Fruit fly (Drosophila melanogaster): ENCODE results near the gene CG6729.

CG6729 gene

DNA sequence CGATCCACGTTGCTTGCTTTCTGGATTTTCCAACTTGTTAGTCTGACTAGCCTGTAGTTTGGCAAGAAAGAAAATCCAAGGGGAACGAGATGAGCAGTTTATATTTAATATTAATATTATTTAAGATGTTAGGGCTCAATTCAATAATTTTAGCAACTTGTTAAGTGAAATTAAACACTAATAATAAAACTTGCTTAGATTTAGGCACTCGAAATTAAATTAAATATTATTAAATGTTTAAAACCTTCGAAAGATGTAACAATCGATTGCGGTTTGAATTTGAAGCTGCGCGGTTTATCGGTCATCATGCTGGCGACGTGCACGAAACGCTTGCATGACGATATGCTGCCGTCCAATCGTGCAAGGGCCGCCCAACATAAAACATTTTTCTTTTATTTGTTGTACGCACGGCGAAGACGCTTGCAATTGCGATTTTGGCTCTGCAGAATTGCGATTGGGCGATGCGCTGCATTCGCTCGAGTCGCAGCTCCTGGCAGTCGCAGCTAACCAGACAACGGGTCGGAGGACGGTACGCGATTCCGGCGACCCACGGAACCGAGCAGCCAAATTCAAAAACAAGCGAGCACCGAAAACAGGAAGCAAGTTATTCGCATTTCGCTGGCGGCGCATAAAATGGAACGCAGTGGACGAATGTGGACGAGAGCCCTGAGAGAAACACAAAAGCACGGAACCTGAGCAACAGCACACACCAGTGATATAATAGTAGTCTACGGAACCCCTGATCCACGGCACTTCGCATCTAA is 6.6 kb downstream of the CG6729 start, which contains the start of the genes Vha16-5 and CG12299 (continued):
- TF ChIP-seq pita (GFP tag; optimal IDR thresholded peaks at IDR 0.05) = no peak
- no peak for TF ChIP-seq CG12219 (GFP tag; optimal IDR thresholded peaks at IDR 0.05)
- peak; percentile 86 for TF ChIP-seq CG5953 (GFP tag; IDR thresholded peaks at IDR 0.05)
- TF ChIP-seq exex (tag; optimal IDR thresholded peaks at IDR 0.05) = no peak
- peak; percentile 88 for TF ChIP-seq CG14441 (GFP tag; IDR thresholded peaks at IDR 0.05)
- peak; percentile 92 for TF ChIP-seq Optix (GFP tag; IDR thresholded peaks at IDR 0.05)
- TF ChIP-seq Deaf1 (tag; optimal IDR thresholded peaks at IDR 0.05) = no peak
- no peak for TF ChIP-seq Kr (GFP tag; optimal IDR thresholded peaks at IDR 0.05)
- TF ChIP-seq ken (GFP tag; IDR thresholded peaks at IDR 0.05) = peak; percentile 98
- peak; percentile 78 for TF ChIP-seq CG7987 (GFP tag; optimal IDR thresholded peaks at IDR 0.05)
- no peak for TF ChIP-seq cg (GFP tag; optimal IDR thresholded peaks at IDR 0.05)
- peak; percentile 72 for TF ChIP-seq CG9817 (tag; optimal IDR thresholded peaks at IDR 0.05)
- no peak for TF ChIP-seq CG3281 (GFP tag; optimal IDR thresholded peaks at IDR 0.05)
- TF ChIP-seq wdn (GFP tag; IDR thresholded peaks at IDR 0.05) = peak; percentile 70
- TF ChIP-seq fd96Cb (tag; optimal IDR thresholded peaks at IDR 0.05) = peak; percentile 63
- peak; percentile 83 for TF ChIP-seq PHDP (tag; optimal IDR thresholded peaks at IDR 0.05)
- peak; percentile 68 for TF ChIP-seq Drgx (GFP tag; IDR thresholded peaks at IDR 0.05)
- peak; percentile 68; the same call in 1 of the 2 replicates for TF ChIP-seq stc (GFP tag; IDR thresholded peaks at IDR 0.05)
- TF ChIP-seq E2f1 (GFP tag; IDR thresholded peaks at IDR 0.05) = peak; percentile 87
- TF ChIP-seq jing (GFP tag; optimal IDR thresholded peaks at IDR 0.05) = peak; percentile 43
- TF ChIP-seq sc (optimal IDR thresholded peaks at IDR 0.05) = no peak
- TF ChIP-seq sc (GFP tag; optimal IDR thresholded peaks at IDR 0.05) = no peak
- peak; percentile 55; the same call in 1 of the 3 replicates for TF ChIP-seq CG17361 (GFP tag; IDR thresholded peaks at IDR 0.05)
- TF ChIP-seq CG11560 (tag; IDR thresholded peaks at IDR 0.05) = peak; percentile 40; the same call in 1 of the 3 replicates
- peak; percentile 54 for TF ChIP-seq CG30431 (GFP tag; optimal IDR thresholded peaks at IDR 0.05)
- peak; percentile 92 for TF ChIP-seq Antp (GFP tag; optimal IDR thresholded peaks at IDR 0.05)
- TF ChIP-seq Nf-YC (tag; optimal IDR thresholded peaks at IDR 0.05) = no peak
- TF ChIP-seq CG18764 (GFP tag; optimal IDR thresholded peaks at IDR 0.05) = peak; percentile 99
- peak; percentile 51 for TF ChIP-seq CG2202 (tag; optimal IDR thresholded peaks at IDR 0.05)
- peak; percentile 29; the same call in 1 of the 3 replicates for TF ChIP-seq CG11695 (GFP tag; IDR thresholded peaks at IDR 0.05)
- peak; percentile 55 for TF ChIP-seq CG9797 (GFP tag; optimal IDR thresholded peaks at IDR 0.05)
- peak; percentile 92 for TF ChIP-seq CG13424 (tag; optimal IDR thresholded peaks at IDR 0.05)
- peak; percentile 87 for TF ChIP-seq ems (GFP tag; optimal IDR thresholded peaks at IDR 0.05)
- peak; percentile 92 for TF ChIP-seq Dp (GFP tag; optimal IDR thresholded peaks at IDR 0.05)
- TF ChIP-seq peb (GFP tag; IDR thresholded peaks at IDR 0.05) = peak; percentile 82
- no peak for TF ChIP-seq fru (optimal IDR thresholded peaks at IDR 0.05)
- peak; percentile 70 for TF ChIP-seq Meics (GFP tag; optimal IDR thresholded peaks at IDR 0.05)
- TF ChIP-seq CG14050 (GFP tag; IDR thresholded peaks at IDR 0.05) = peak; percentile 87
- TF ChIP-seq NfI (GFP tag; optimal IDR thresholded peaks at IDR 0.05) = peak; percentile 81
- TF ChIP-seq zen (tag; optimal IDR thresholded peaks at IDR 0.05) = peak; percentile 94
- peak; percentile 93 for TF ChIP-seq HLH54F (GFP tag; optimal IDR thresholded peaks at IDR 0.05)
- TF ChIP-seq shn (GFP tag; optimal IDR thresholded peaks at IDR 0.05) = peak; percentile 90
- TF ChIP-seq unpg (GFP tag; optimal IDR thresholded peaks at IDR 0.05) = peak; percentile 78
- TF ChIP-seq Dip3 (GFP tag; optimal IDR thresholded peaks at IDR 0.05) = peak; percentile 83
- 0 out of 3 replicates have a peak, but pooled peaks have one; percentile 32 for TF ChIP-seq CG11093 (GFP tag; IDR thresholded peaks at IDR 0.05)
- no peak for TF ChIP-seq CG12769 (tag; optimal IDR thresholded peaks at IDR 0.05)
- TF ChIP-seq Jarid2 (GFP tag; optimal IDR thresholded peaks at IDR 0.05) = no peak
- peak; percentile 43 for TF ChIP-seq CG10543 (GFP tag; optimal IDR thresholded peaks at IDR 0.05)
- peak; percentile 82 for TF ChIP-seq ranshi (GFP tag; IDR thresholded peaks at IDR 0.05)
- TF ChIP-seq en (GFP tag; optimal IDR thresholded peaks at IDR 0.05) = peak; percentile 65

Measured in whole organism, embryonic.